Worm (Caenorhabditis elegans): ENCODE results near the gene set-5.
"Not testable (repeated sequence)": the region's sequence is repeated elsewhere in the genome, so short reads cannot be mapped to it uniquely, and the experiment has no call there.

set-5 gene

DNA sequence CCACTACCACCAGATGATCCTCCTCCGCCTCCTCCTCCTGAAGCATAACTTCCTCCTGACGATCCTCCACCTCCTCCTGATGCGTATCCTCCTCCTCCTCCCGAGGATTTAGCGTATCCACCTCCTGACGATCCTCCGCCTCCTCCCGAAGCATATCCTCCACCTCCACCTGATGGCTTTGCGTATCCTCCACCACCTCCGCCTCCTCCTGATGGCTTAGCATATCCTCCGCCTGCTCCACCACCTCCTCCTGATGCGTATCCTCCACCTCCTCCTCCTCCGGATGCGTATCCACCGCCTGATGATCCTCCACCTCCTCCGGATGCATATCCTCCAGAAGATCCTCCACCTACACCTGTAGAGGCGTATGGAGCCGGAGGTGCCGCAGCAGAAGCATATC lies 46.1 kb downstream of the set-5 start:
- TF ChIP-seq ces-1 (GFP tag; optimal IDR thresholded peaks at IDR 0.05) (no peak), alr-1 (tag; optimal IDR thresholded peaks at IDR 0.05; ENCODE audit: borderline replicate concordance) (no peak), egl-13 (tag; optimal IDR thresholded peaks at IDR 0.05) (no peak), pag-3 (tag; optimal IDR thresholded peaks at IDR 0.05; ENCODE audit: borderline replicate concordance, insufficient read depth) (no peak), lsy-2 (tag; optimal IDR thresholded peaks at IDR 0.05) (no peak)

DNA sequence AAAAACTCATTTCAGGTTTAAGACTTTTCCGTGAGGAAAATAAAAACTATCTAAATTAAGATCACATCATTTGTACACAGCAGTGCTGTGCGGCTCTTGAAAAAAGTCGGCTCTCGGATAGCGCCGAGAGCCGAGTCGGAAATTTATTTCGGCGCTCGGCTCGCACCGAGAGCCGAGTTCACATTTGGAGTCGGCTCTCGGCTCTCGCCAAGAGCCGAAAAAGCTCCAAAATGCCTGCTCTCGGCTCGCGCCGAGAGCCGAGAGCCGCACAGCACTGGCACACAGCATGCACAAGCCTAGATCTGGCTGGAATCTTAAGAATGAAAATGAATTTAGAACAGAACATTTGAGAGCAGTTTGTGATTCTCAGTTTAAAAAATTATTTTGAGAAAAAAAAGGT lies 48.2 kb downstream of the set-5 start:
- TF ChIP-seq mab-9 (GFP tag; IDR thresholded peaks at IDR 0.05) = no peak
- no peak for TF ChIP-seq hlh-17 (GFP tag; optimal IDR thresholded peaks at IDR 0.05; ENCODE audit: borderline replicate concordance)
- no peak for TF ChIP-seq grh-1 (GFP tag; IDR thresholded peaks at IDR 0.05)
- no peak for TF ChIP-seq dpl-1 (GFP tag; optimal IDR thresholded peaks at IDR 0.05)
- no peak for TF ChIP-seq C34B4.2 (tag; optimal IDR thresholded peaks at IDR 0.05)
- no peak for TF ChIP-seq nhr-11 (tag; optimal IDR thresholded peaks at IDR 0.05)
- TF ChIP-seq irx-1 (tag; optimal IDR thresholded peaks at IDR 0.05) = no peak
- TF ChIP-seq nhr-19 (GFP tag; conservative IDR thresholded peaks at IDR 0.05) = no peak
- TF ChIP-seq lin-35 (GFP tag; optimal IDR thresholded peaks at IDR 0.05) = no peak
- no peak for TF ChIP-seq lin-15B (tag; optimal IDR thresholded peaks at IDR 0.05)
- TF ChIP-seq lsy-2 (tag; optimal IDR thresholded peaks at IDR 0.05) = no peak
- TF ChIP-seq nhr-20 (tag; optimal IDR thresholded peaks at IDR 0.05) = no peak

- TF ChIP-seq skn-1 (tag; optimal IDR thresholded peaks at IDR 0.05) (no peak), ces-1 (GFP tag; optimal IDR thresholded peaks at IDR 0.05) (no peak)
Measured at ce11 chrV:14748608-14749137, 49.9 kb downstream of the set-5 start, which contains the start of the genes lipl-8 and Y50E8A.22. TSS of gene lipl-8 (minus strand) at chrV:14748708. TSS of gene Y50E8A.22 (minus strand) at chrV:14749087.

- not testable (repeated sequence) for TF ChIP-seq efl-1 (optimal IDR thresholded peaks at IDR 0.05); efl-1 (GFP tag; optimal IDR thresholded peaks at IDR 0.05 in 1 of 2); blmp-1 (tag; optimal IDR thresholded peaks at IDR 0.05); ets-5 (GFP tag; IDR thresholded peaks at IDR 0.05)
Measured at ce11 chrV:14750357-14750756, 51.6 kb downstream of the set-5 start, which contains the start of gene nspa-10. TSS of gene nspa-10 (minus strand) at chrV:14750457.

All from whole organism, L1 larva.